Worm (Caenorhabditis elegans): ENCODE results near the gene egg-3.

DNA sequence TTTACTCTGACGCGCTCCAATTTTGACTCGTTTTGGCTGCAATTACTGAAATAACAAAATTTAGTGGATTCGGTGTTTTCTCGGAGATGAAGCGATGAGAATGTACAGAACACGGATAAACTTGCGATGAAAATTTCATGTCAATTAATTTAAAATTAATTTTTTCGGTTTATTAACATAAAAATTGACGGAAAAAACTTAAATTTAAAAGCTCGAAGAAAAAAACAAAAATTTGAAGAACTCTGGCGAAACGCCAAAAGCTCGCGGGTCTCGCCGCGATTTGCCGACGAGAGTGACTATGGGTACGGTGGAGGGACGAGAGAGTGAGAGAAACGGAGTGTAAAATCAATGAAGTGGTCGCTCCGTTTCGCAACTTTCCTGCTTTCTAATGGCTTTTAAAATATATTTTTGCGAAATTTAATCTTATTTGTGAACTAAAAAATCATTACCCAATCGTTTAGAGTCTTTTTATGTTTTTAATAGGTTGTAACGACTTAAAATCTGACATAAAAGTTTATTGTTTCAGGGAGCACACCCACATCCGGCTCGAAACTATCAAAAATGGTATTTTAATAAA lies 15.5 kb downstream of the egg-3 start, which contains the start of the genes gmps-1 and cap-2:
- TF ChIP-seq mec-3 (tag; optimal IDR thresholded peaks at IDR 0.05; ENCODE audit: borderline replicate concordance) (no peak), rnt-1 (tag; optimal IDR thresholded peaks at IDR 0.05) (peak; percentile 29), hlh-8 (tag; optimal IDR thresholded peaks at IDR 0.05) (peak; percentile 19), odd-2 (tag; optimal IDR thresholded peaks at IDR 0.05) (no peak)
